Worm (Caenorhabditis elegans): Measurements from ENCODE around the gene exo-1.

DNA sequence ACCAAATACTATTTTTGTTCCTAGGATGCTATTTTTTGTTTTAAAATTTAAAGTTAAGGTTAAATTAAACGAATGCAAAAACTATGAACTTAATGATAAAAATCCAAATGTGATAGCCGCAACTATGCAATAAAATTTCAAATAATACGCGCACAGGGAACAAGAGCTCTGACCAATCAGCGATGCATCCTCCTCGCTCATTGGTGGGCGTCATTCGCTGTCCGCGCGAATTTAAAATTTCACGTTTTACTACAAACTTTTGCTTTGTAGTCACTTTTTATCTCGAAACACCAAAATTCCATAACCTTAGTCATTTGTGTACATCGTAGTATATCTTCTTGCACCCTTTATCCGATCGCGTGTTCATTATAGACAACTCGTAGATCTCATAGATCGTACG, 40.2 kb upstream of the exo-1 start:
- no peak for TF ChIP-seq ets-4 (GFP tag; optimal IDR thresholded peaks at IDR 0.05)
- no peak for TF ChIP-seq hlh-12 (tag; optimal IDR thresholded peaks at IDR 0.05)
- no peak for TF ChIP-seq aptf-2 (GFP tag; conservative IDR thresholded peaks at IDR 0.05)
- TF ChIP-seq fkh-3 (tag; optimal IDR thresholded peaks at IDR 0.05), result no peak
- TF ChIP-seq nfya-2 (GFP tag; IDR thresholded peaks at IDR 0.05), result no peak

Measured in whole organism, young adult.